Worm (Caenorhabditis elegans): ENCODE data around the gene srw-122.

- TF ChIP-seq nhr-77 (tag; optimal IDR thresholded peaks at IDR 0.05) (no peak), jun-1 (tag; optimal IDR thresholded peaks at IDR 0.05) (no peak), fkh-10 (GFP tag; optimal IDR thresholded peaks at IDR 0.05) (no peak), sptf-1 (tag; optimal IDR thresholded peaks at IDR 0.05) (no peak), nhr-237 (tag; optimal IDR thresholded peaks at IDR 0.05) (no peak), pqm-1 (tag; optimal IDR thresholded peaks at IDR 0.05) (no peak), unc-62 (GFP tag; optimal IDR thresholded peaks at IDR 0.05) (no peak), snpc-4 (tag; optimal IDR thresholded peaks at IDR 0.05) (no peak), tbx-2 (tag; optimal IDR thresholded peaks at IDR 0.05) (no peak), unc-86 (tag; optimal IDR thresholded peaks at IDR 0.05) (no peak)
Measured at ce11 chrV:2929753-2930152, 22.2 kb downstream of the srw-122 start, which contains the start of gene C31B8.16.

Data from whole organism, L1 larva.